Fruit fly (Drosophila melanogaster) whole organism, larva: ENCODE data around the gene stumps.

Source experiments
- noc ChIP-seq: fragments of 200-800 bp; sonication (Bioruptor generic); optimal IDR thresholded peaks from 3 replicates; lab custom pipeline; 2019; ENCODE audit warnings: missing biosample characterization, mild to moderate bottlenecking, missing genetic modification characterization, moderate library complexity

Gene stumps

dm6 chr3R:14655912-14656700 lies 79.1 kb downstream of the stumps start:
- no peak for TF ChIP-seq noc (tag; lab: Kevin White, UChicago)

dm6 chr3R:14656760-14657604 lies 80.0 kb downstream of the stumps start, which contains the start of gene CG3505:
Gene CG3505, plus strand, starts transcription at chr3R:14657447.
- TF ChIP-seq noc (tag; lab: Kevin White, UChicago) = peak; percentile 26

- no peak for TF ChIP-seq noc (tag; lab: Kevin White, UChicago)
Observed at dm6 chr3R:14657605-14657910, 80.5 kb downstream of the stumps start.
